Worm (Caenorhabditis elegans) whole organism, late embryonic: ENCODE measurements around the gene dnj-2.

Experiments
- C08G9.2 ChIP-seq: sonication (generic microtip); optimal IDR thresholded peaks from 2 replicates; lab custom pipeline; 2016; ENCODE audit warnings: mild to moderate bottlenecking, missing genetic modification characterization, moderate library complexity, missing compliant biosample characterization
- che-1 ChIP-seq: sonication (generic microtip); optimal IDR thresholded peaks from 2 replicates; lab custom pipeline; 2016; ENCODE audit warnings: mild to moderate bottlenecking, missing genetic modification characterization, missing compliant biosample characterization
- elt-2 ChIP-seq: sonication (generic microtip); optimal IDR thresholded peaks from 2 replicates; lab custom pipeline; 2016; ENCODE audit warnings: missing genetic modification reagents, missing genetic modification characterization, missing compliant biosample characterization
- fkh-10 ChIP-seq: fragments of 150-350 bp; optimal IDR thresholded peaks from 2 replicates; lab custom pipeline; 2014; ENCODE audit warnings: missing biosample characterization, missing genetic modification reagents, missing genetic modification characterization
- hlh-15 ChIP-seq: sonication (generic microtip); optimal IDR thresholded peaks from 2 replicates; lab custom pipeline; 2016; ENCODE audit warnings: missing genetic modification characterization, missing compliant biosample characterization
- lin-11 ChIP-seq: fragments of 200-800 bp; sonication (Bioruptor generic); optimal IDR thresholded peaks from 2 replicates; lab custom pipeline; 2018; ENCODE audit warnings: mild to moderate bottlenecking, missing genetic modification characterization, missing compliant biosample characterization
- nfya-1 ChIP-seq: sonication (generic microtip); optimal IDR thresholded peaks from 2 replicates; lab custom pipeline; 2017; ENCODE audit warnings: missing genetic modification characterization, mild to moderate bottlenecking, missing compliant biosample characterization, antibody characterized with exemption, moderate library complexity
- pqm-1 ChIP-seq: sonication (generic microtip); optimal IDR thresholded peaks from 2 replicates; lab custom pipeline; 2016; ENCODE audit warnings: missing genetic modification characterization, missing compliant biosample characterization
- rnt-1 ChIP-seq: sonication (generic microtip); optimal IDR thresholded peaks from 2 replicates; lab custom pipeline; 2016; ENCODE audit warnings: missing genetic modification characterization, missing compliant biosample characterization
- unc-86 ChIP-seq: sonication (generic microtip); optimal IDR thresholded peaks from 2 replicates; lab custom pipeline; 2016; ENCODE audit warnings: missing genetic modification characterization, missing compliant biosample characterization
- zip-5 ChIP-seq: sonication (generic microtip); optimal IDR thresholded peaks from 2 replicates; lab custom pipeline; 2016; ENCODE audit warnings: missing genetic modification characterization, missing compliant biosample characterization

- TF ChIP-seq fkh-10 (GFP tag; lab: Kevin White, UChicago) (no peak), C08G9.2 (tag; lab: Kevin White, UChicago) (no peak), lin-11 (tag; lab: Kevin White, UChicago) (no peak), zip-5 (no peak), pqm-1 (tag; lab: Kevin White, UChicago) (no peak), nfya-1 (no peak), elt-2 (tag; lab: Kevin White, UChicago) (no peak), che-1 (tag; lab: Kevin White, UChicago) (no peak), hlh-15 (tag; lab: Kevin White, UChicago) (no peak), rnt-1 (tag; lab: Kevin White, UChicago) (no peak), unc-86 (tag; lab: Kevin White, UChicago) (no peak)
These were observed 22.4 kb upstream of the dnj-2 start for ce11 chrIV:11336180-11336579.
